Worm (Caenorhabditis elegans): Measurements from ENCODE around the gene twk-8.

DNA sequence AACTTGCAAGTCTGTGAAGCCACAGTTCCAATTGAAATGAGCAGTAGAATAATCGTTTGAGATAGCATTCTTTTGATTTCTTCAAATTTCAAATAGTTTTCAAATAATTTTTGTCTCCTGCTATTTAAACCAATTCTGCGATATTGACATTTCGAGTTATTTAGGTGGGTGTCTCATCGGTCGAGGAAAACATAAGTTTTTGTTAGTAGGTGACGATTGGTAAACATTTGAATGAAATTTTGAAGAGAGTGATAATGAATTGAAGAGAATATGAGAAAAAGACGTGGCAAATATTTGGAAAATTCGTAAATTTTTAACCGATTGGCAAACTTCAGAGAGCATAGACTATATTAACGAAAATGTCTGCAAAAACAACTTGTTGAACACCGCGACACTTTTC, 41.8 kb upstream of the twk-8 start, which contains the start of gene Y73F4A.3:
- TF ChIP-seq cog-1 (tag; optimal IDR thresholded peaks at IDR 0.05) = no peak
- no peak for TF ChIP-seq flt-1 (GFP tag; IDR thresholded peaks at IDR 0.05)
- no peak for TF ChIP-seq ref-1 (GFP tag; conservative IDR thresholded peaks at IDR 0.05)
- TF ChIP-seq ztf-23 (GFP tag; IDR thresholded peaks at IDR 0.05) = no peak
- TF ChIP-seq klf-2 (GFP tag; conservative IDR thresholded peaks at IDR 0.05) = no peak
- TF ChIP-seq ztf-29 (GFP tag; IDR thresholded peaks at IDR 0.05) = no peak
- TF ChIP-seq T22C8.4 (GFP tag; IDR thresholded peaks at IDR 0.05) = no peak

Data from whole organism, midembryonic.